Worm (Caenorhabditis elegans): ENCODE data around the gene R04B5.7.

R04B5.7 gene

ce11 chrV:10084864-10085263 is 5.5 kb downstream of the R04B5.7 start, which contains the start of gene R04B5.6:
TSS of gene R04B5.6 (plus strand) at chrV:10085164.
- TF ChIP-seq nhr-67 (tag; optimal IDR thresholded peaks at IDR 0.05) (no peak), nhr-12 (tag; optimal IDR thresholded peaks at IDR 0.05) (no peak), ztf-4 (tag; optimal IDR thresholded peaks at IDR 0.05) (peak; percentile 18), nhr-76 (tag; optimal IDR thresholded peaks at IDR 0.05) (peak; percentile 63), eor-1 (tag; optimal IDR thresholded peaks at IDR 0.05) (no peak)

ce11 chrV:10083999-10084468 is 6.3 kb downstream of the R04B5.7 start, which contains the start of gene nhr-12:
TSS of gene nhr-12 (minus strand) at chrV:10084049.
- TF ChIP-seq elt-3 (tag; optimal IDR thresholded peaks at IDR 0.05) (no peak), unc-39 (tag; optimal IDR thresholded peaks at IDR 0.05) (no peak), pqm-1 (tag; optimal IDR thresholded peaks at IDR 0.05) (no peak), skn-1 (tag; optimal IDR thresholded peaks at IDR 0.05) (peak; percentile 2), jun-1 (tag; optimal IDR thresholded peaks at IDR 0.05) (no peak), zag-1 (tag; optimal IDR thresholded peaks at IDR 0.05) (no peak), ZK546.5 (tag; optimal IDR thresholded peaks at IDR 0.05) (no peak), tbx-2 (tag; optimal IDR thresholded peaks at IDR 0.05) (no peak), ceh-9 (tag; optimal IDR thresholded peaks at IDR 0.05) (no peak), nhr-77 (tag; optimal IDR thresholded peaks at IDR 0.05) (no peak), nhr-25 (tag; optimal IDR thresholded peaks at IDR 0.05) (no peak), aly-2 (tag; optimal IDR thresholded peaks at IDR 0.05) (no peak), daf-12 (tag; optimal IDR thresholded peaks at IDR 0.05) (no peak), elt-2 (tag; optimal IDR thresholded peaks at IDR 0.05) (peak; percentile 45), snpc-4 (tag; optimal IDR thresholded peaks at IDR 0.05) (no peak), nhr-23 (tag; optimal IDR thresholded peaks at IDR 0.05) (no peak), pha-4 (tag; optimal IDR thresholded peaks at IDR 0.05) (no peak), nhr-43 (tag; optimal IDR thresholded peaks at IDR 0.05; ENCODE audit: poor library complexity, severe bottlenecking) (no peak), elt-1 (tag; optimal IDR thresholded peaks at IDR 0.05) (no peak), nhr-11 (tag; optimal IDR thresholded peaks at IDR 0.05) (peak; percentile 8), ceh-28 (tag; optimal IDR thresholded peaks at IDR 0.05) (peak; percentile 28), nhr-237 (tag; optimal IDR thresholded peaks at IDR 0.05) (no peak), lin-39 (tag; optimal IDR thresholded peaks at IDR 0.05) (no peak), fos-1 (tag; optimal IDR thresholded peaks at IDR 0.05) (no peak), nhr-12 (tag; optimal IDR thresholded peaks at IDR 0.05) (no peak), nfya-1 (tag; optimal IDR thresholded peaks at IDR 0.05; ENCODE audit: insufficient read depth) (peak; percentile 0)

DNA sequence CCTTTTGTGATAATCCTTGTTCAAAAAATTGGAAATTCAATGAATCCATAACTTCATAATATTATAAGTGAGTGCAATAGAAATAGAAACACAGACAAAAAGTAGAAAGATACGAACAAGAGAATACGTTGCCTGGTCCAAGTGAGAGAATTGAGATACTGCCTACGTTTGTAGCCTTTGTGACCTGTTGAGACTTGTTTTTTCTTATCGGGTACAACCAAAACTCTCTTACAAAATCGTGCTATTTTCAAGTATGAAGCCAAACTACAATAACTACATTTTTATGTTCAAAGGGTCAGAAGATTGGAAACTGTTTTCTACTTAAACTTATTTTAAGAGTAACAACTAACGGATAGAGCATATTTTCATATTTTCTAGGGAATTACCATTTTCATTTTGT is 8.7 kb downstream of the R04B5.7 start, which contains the start of gene nhr-205:
TSS of gene nhr-205 (minus strand) at position 141 of the 400 bp plus-strand sequence.
- TF ChIP-seq daf-12 (tag; optimal IDR thresholded peaks at IDR 0.05) = no peak
- peak; percentile 77 for TF ChIP-seq nhr-76 (tag; optimal IDR thresholded peaks at IDR 0.05)

DNA sequence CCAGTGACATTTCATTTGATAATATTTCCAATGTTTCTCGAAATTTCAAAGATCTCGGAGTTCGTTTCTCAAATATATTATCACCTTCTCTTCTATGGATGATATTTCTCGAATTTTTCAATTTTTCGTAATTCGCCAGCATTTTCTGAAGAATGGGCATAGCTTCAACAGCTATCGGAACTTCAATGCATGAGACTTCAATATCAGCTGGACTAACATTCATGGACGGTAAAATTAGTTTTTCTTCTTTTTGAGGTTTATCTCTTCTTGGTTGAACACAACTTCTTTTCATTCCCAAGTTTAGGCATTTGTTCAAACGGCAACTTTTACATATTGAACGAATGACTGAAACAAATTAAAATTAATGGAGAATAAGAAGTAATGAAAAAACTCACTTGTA is 9.5 kb downstream of the R04B5.7 start:
- TF ChIP-seq nhr-77 (tag; optimal IDR thresholded peaks at IDR 0.05) = no peak
- TF ChIP-seq lsy-12 (tag; optimal IDR thresholded peaks at IDR 0.05) = no peak
- TF ChIP-seq aly-2 (tag; optimal IDR thresholded peaks at IDR 0.05) = no peak
- TF ChIP-seq nhr-28 (tag; optimal IDR thresholded peaks at IDR 0.05) = no peak
- TF ChIP-seq snpc-4 (tag; optimal IDR thresholded peaks at IDR 0.05) = no peak
- no peak for TF ChIP-seq lin-39 (tag; optimal IDR thresholded peaks at IDR 0.05)
- no peak for TF ChIP-seq nhr-23 (tag; optimal IDR thresholded peaks at IDR 0.05)
- TF ChIP-seq skn-1 (tag; optimal IDR thresholded peaks at IDR 0.05) = no peak
- TF ChIP-seq nhr-43 (tag; optimal IDR thresholded peaks at IDR 0.05; ENCODE audit: poor library complexity, severe bottlenecking) = no peak
- TF ChIP-seq mml-1 (tag; optimal IDR thresholded peaks at IDR 0.05) = no peak
- TF ChIP-seq ztf-11 (tag; optimal IDR thresholded peaks at IDR 0.05) = no peak
- TF ChIP-seq fkh-10 (GFP tag; optimal IDR thresholded peaks at IDR 0.05) = no peak
- TF ChIP-seq zag-1 (tag; optimal IDR thresholded peaks at IDR 0.05) = no peak
- TF ChIP-seq ZK546.5 (tag; optimal IDR thresholded peaks at IDR 0.05) = no peak
- no peak for TF ChIP-seq tbx-2 (tag; optimal IDR thresholded peaks at IDR 0.05)
- TF ChIP-seq eor-1 (tag; optimal IDR thresholded peaks at IDR 0.05) = no peak
- TF ChIP-seq ama-1 (optimal IDR thresholded peaks at IDR 0.05) = no peak
- no peak for TF ChIP-seq nhr-12 (tag; optimal IDR thresholded peaks at IDR 0.05)
